Fruit fly (Drosophila melanogaster): ENCODE data around the gene Klp31E.

Klp31E gene

dm6 chr2L:10396488-10396824 lies 17.4 kb upstream of the Klp31E start, which contains the start of gene Cnot4:
TSS of gene Cnot4 (plus strand) at chr2L:10396716.
- TF ChIP-seq BEAF-32 (GFP tag; optimal IDR thresholded peaks at IDR 0.05) = peak; percentile 69
- no peak for TF ChIP-seq Lpt (GFP tag; optimal IDR thresholded peaks at IDR 0.05)
- TF ChIP-seq MBD-R2 (GFP tag; IDR thresholded peaks at IDR 0.05) = no peak
- TF ChIP-seq CG9437 (GFP tag; optimal IDR thresholded peaks at IDR 0.05) = peak; percentile 35
- no peak for TF ChIP-seq run (tag; optimal IDR thresholded peaks at IDR 0.05)
- TF ChIP-seq CG14667 (GFP tag; IDR thresholded peaks at IDR 0.05) = no peak
- peak; percentile 46; the same call in 1 of the 3 replicates for TF ChIP-seq CG16813 (GFP tag; IDR thresholded peaks at IDR 0.05; ENCODE audit: partially characterized antibody)
- no peak for TF ChIP-seq CG10431 (GFP tag; optimal IDR thresholded peaks at IDR 0.05)
- TF ChIP-seq CG17359 (tag; optimal IDR thresholded peaks at IDR 0.05) = no peak
- TF ChIP-seq CG8478 (optimal IDR thresholded peaks at IDR 0.05) = no peak
- TF ChIP-seq da (GFP tag; optimal IDR thresholded peaks at IDR 0.05) = no peak
- TF ChIP-seq CG32767 (GFP tag; IDR thresholded peaks at IDR 0.05) = no peak
- no peak for TF ChIP-seq CG10321 (GFP tag; IDR thresholded peaks at IDR 0.05)
- no peak for TF ChIP-seq Jarid2 (GFP tag; optimal IDR thresholded peaks at IDR 0.05)
- TF ChIP-seq zf30C (GFP tag; optimal IDR thresholded peaks at IDR 0.05) = no peak
- TF ChIP-seq Fer1 (GFP tag; optimal IDR thresholded peaks at IDR 0.05) = no peak
- no peak for TF ChIP-seq Sin3A (optimal IDR thresholded peaks at IDR 0.05)
- peak; percentile 39; the same call in 2 of the 4 replicates for TF ChIP-seq Dll (GFP tag; IDR thresholded peaks at IDR 0.05; ENCODE audit: partially characterized antibody)
- TF ChIP-seq vvl (GFP tag; IDR thresholded peaks at IDR 0.05) = peak; percentile 14; the same call in 1 of the 2 replicates
- TF ChIP-seq Vsx1 (GFP tag; optimal IDR thresholded peaks at IDR 0.05) = no peak
- TF ChIP-seq CG9797 (GFP tag; optimal IDR thresholded peaks at IDR 0.05) = no peak
- no peak for TF ChIP-seq CG43689 (GFP tag; IDR thresholded peaks at IDR 0.05)
- TF ChIP-seq CG17829 (tag; optimal IDR thresholded peaks at IDR 0.05) = peak; percentile 29
- no peak for TF ChIP-seq CG1024 (GFP tag; IDR thresholded peaks at IDR 0.05)
- no peak for TF ChIP-seq unpg (GFP tag; optimal IDR thresholded peaks at IDR 0.05)
- TF ChIP-seq inv (GFP tag; IDR thresholded peaks at IDR 0.05; ENCODE audit: partially characterized antibody) = 0 out of 2 replicates have a peak, but pooled peaks have one; percentile 30
- TF ChIP-seq btn (GFP tag; optimal IDR thresholded peaks at IDR 0.05) = no peak
- no peak for TF ChIP-seq CG8281 (tag; optimal IDR thresholded peaks at IDR 0.05)
- peak; percentile 23 for TF ChIP-seq phol (tag; optimal IDR thresholded peaks at IDR 0.05)
- no peak for TF ChIP-seq CG6813 (GFP tag; optimal IDR thresholded peaks at IDR 0.05)
- no peak for TF ChIP-seq p53 (GFP tag; optimal IDR thresholded peaks at IDR 0.05)
- no peak for TF ChIP-seq CG8944 (GFP tag; optimal IDR thresholded peaks at IDR 0.05)
- TF ChIP-seq CG6654 (GFP tag; optimal IDR thresholded peaks at IDR 0.05) = no peak
- peak; percentile 38 for TF ChIP-seq trem (tag; optimal IDR thresholded peaks at IDR 0.05)
- no peak for TF ChIP-seq CG4424 (GFP tag; optimal IDR thresholded peaks at IDR 0.05)
- TF ChIP-seq br (optimal IDR thresholded peaks at IDR 0.05) = no peak
- TF ChIP-seq bbx (GFP tag; IDR thresholded peaks at IDR 0.05; ENCODE audit: partially characterized antibody) = no peak
- TF ChIP-seq Bdp1 (GFP tag; optimal IDR thresholded peaks at IDR 0.05) = no peak
- TF ChIP-seq Ada2b (GFP tag; IDR thresholded peaks at IDR 0.05) = no peak
- peak; percentile 97 for TF ChIP-seq CG11560 (tag; IDR thresholded peaks at IDR 0.05)
- TF ChIP-seq crc (GFP tag; optimal IDR thresholded peaks at IDR 0.05) = no peak
- no peak for TF ChIP-seq CG2889 (GFP tag; IDR thresholded peaks at IDR 0.05)
- 0 out of 2 replicates have a peak, but pooled peaks have one; percentile 12 for TF ChIP-seq CG42726 (GFP tag; IDR thresholded peaks at IDR 0.05; ENCODE audit: partially characterized antibody)
- TF ChIP-seq ab (GFP tag; optimal IDR thresholded peaks at IDR 0.05) = no peak
- TF ChIP-seq NFAT (GFP tag; IDR thresholded peaks at IDR 0.05) = no peak
- peak; percentile 49; the same call in 1 of the 2 replicates for TF ChIP-seq amos (GFP tag; IDR thresholded peaks at IDR 0.05; ENCODE audit: partially characterized antibody)
- peak; percentile 33 for TF ChIP-seq CG12391 (tag; optimal IDR thresholded peaks at IDR 0.05)
- no peak for TF ChIP-seq HLH3B (GFP tag; IDR thresholded peaks at IDR 0.05)
- no peak for TF ChIP-seq CG4360 (GFP tag; IDR thresholded peaks at IDR 0.05)
- peak; percentile 61 for TF ChIP-seq Sry-δ (GFP tag; optimal IDR thresholded peaks at IDR 0.05)
- no peak for TF ChIP-seq Asciz (GFP tag; optimal IDR thresholded peaks at IDR 0.05)
- no peak for TF ChIP-seq zen2 (GFP tag; IDR thresholded peaks at IDR 0.05; ENCODE audit: partially characterized antibody)

Data from whole organism, embryonic.